Fruit fly (Drosophila melanogaster): ENCODE measurements around the gene CG44013.

Gene CG44013

DNA sequence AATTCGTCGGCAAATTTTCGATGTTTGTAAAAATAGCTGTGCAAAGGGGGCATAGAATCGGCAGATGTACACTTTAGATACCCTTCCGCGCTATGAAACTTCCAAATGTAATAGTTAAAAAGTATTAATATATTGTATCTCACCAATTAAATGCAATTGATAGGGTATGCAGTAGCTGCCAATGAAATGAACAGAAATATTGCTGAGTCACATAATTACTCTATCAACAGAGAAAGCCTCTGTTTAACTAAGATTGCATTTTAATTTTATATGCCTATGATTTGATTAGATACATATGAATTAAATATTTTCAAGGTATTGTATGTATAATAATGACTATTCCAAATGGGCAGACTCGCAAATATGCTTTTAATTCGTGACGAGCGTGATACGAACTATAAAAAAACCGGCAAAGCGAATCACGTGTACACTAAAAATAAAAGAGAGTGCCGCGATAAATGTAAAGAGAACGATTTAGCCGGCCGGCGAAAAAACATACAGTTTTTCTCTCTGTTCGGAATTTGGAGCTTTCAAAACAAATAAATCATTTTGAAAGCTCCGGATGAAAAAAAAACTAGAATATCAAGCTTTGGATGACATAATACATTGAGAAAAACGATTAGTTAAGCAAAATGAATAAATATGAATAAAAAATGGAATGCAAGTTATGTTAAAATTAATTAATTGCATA, 38.3 kb upstream of the CG44013 start, which contains the start of gene AOX3:
TSS of gene AOX3 (minus strand) at position 362 of the 691 bp plus-strand sequence.
- peak; percentile 55 for TF ChIP-seq fd96Ca (GFP tag; IDR thresholded peaks at IDR 0.05)
- TF ChIP-seq Pif1B (GFP tag; optimal IDR thresholded peaks at IDR 0.05) = peak; percentile 12
- peak; percentile 16 for TF ChIP-seq Pif1A (GFP tag; optimal IDR thresholded peaks at IDR 0.05)
- no peak for TF ChIP-seq rn (GFP tag; IDR thresholded peaks at IDR 0.05)
- TF ChIP-seq CG10348 (GFP tag; IDR thresholded peaks at IDR 0.05) = peak; percentile 50; the same call in 1 of the 2 replicates
- TF ChIP-seq D1 (tag; optimal IDR thresholded peaks at IDR 0.05) = no peak
- TF ChIP-seq CG13204 (GFP tag; optimal IDR thresholded peaks at IDR 0.05) = no peak
- no peak for TF ChIP-seq CG9948 (tag; optimal IDR thresholded peaks at IDR 0.05)
- TF ChIP-seq CG12605 (GFP tag; IDR thresholded peaks at IDR 0.05) = peak; percentile 62
- TF ChIP-seq gl (tag; optimal IDR thresholded peaks at IDR 0.05) = no peak
- no peak for TF ChIP-seq CG8159 (tag; optimal IDR thresholded peaks at IDR 0.05)
- no peak for TF ChIP-seq EcR (GFP tag; optimal IDR thresholded peaks at IDR 0.05)
- TF ChIP-seq CG15710 (tag; optimal IDR thresholded peaks at IDR 0.05) = no peak
- peak; percentile 53 for TF ChIP-seq CG8301 (tag; optimal IDR thresholded peaks at IDR 0.05)
- no peak for TF ChIP-seq Snoo (tag; optimal IDR thresholded peaks at IDR 0.05)
- peak; percentile 59 for TF ChIP-seq CG14655 (GFP tag; optimal IDR thresholded peaks at IDR 0.05)
- TF ChIP-seq CG34367 (tag; optimal IDR thresholded peaks at IDR 0.05) = no peak
- no peak for TF ChIP-seq CG17806 (tag; optimal IDR thresholded peaks at IDR 0.05)
- peak; percentile 69 for TF ChIP-seq CG32121 (GFP tag; IDR thresholded peaks at IDR 0.05)
- TF ChIP-seq CG4496 (GFP tag; IDR thresholded peaks at IDR 0.05) = peak; percentile 56; the same call in 2 of the 3 replicates
- peak; percentile 56 for TF ChIP-seq Ets98B (GFP tag; IDR thresholded peaks at IDR 0.05)

DNA sequence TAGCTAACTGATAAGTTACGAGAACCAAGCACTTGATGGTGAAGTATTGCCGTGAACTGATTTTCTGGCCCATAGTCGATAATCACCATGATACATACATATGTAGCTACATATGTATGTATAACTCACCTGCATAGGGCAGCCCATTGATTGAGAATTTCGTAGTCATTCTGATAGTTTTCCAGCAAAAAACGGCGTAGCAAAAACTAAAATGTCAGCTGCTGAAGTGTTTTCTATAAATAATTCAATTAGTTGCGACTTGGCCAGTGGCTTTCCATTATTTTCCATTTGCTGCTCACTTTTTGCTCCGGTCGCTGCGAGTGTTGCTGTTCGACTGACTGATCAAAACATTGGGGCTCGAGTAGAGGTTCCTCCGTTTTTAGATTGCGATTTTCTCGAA, 37.5 kb upstream of the CG44013 start:
- TF ChIP-seq Pif1B (GFP tag; optimal IDR thresholded peaks at IDR 0.05) = no peak
- TF ChIP-seq CG17806 (tag; optimal IDR thresholded peaks at IDR 0.05) = no peak
- TF ChIP-seq CG12605 (GFP tag; IDR thresholded peaks at IDR 0.05) = no peak
- no peak for TF ChIP-seq Pif1A (GFP tag; optimal IDR thresholded peaks at IDR 0.05)
- no peak for TF ChIP-seq EcR (GFP tag; optimal IDR thresholded peaks at IDR 0.05)
- TF ChIP-seq CG8159 (tag; optimal IDR thresholded peaks at IDR 0.05) = no peak
- no peak for TF ChIP-seq D1 (tag; optimal IDR thresholded peaks at IDR 0.05)
- TF ChIP-seq CG15710 (tag; optimal IDR thresholded peaks at IDR 0.05) = no peak
- no peak for TF ChIP-seq Ets98B (GFP tag; IDR thresholded peaks at IDR 0.05)
- TF ChIP-seq CG4496 (GFP tag; IDR thresholded peaks at IDR 0.05) = no peak
- no peak for TF ChIP-seq CG10348 (GFP tag; IDR thresholded peaks at IDR 0.05)

dm6 chr3R:15542314-15542713, 32.6 kb upstream of the CG44013 start, which contains the start of gene AOX2:
Gene AOX2, minus strand, starts transcription at chr3R:15542414.
- TF ChIP-seq fd96Ca (GFP tag; IDR thresholded peaks at IDR 0.05) (no peak), EcR (GFP tag; optimal IDR thresholded peaks at IDR 0.05) (no peak)

DNA sequence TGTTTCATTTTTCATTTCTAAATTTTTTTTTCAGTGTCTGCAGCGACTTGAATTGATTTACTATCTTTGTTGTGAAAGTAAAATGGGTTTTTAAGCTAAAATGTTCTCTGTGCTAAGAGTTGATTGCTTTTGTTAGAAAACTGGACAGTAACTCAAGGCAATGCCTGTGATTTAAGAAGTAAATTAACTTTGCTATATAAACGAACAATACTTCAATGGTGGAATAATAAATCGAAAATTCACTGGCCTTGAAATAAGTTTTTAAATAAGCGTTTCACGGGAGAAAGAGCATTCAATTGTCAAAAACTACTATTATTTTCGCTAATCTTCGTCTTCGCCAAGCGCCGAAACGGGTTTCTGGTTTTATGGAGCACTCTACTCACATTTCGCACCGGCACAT, 31.2 kb upstream of the CG44013 start:
- peak; percentile 61 for TF ChIP-seq CG14655 (GFP tag; optimal IDR thresholded peaks at IDR 0.05)
- TF ChIP-seq EcR (GFP tag; optimal IDR thresholded peaks at IDR 0.05) = no peak
- peak; percentile 46 for TF ChIP-seq Pif1B (GFP tag; optimal IDR thresholded peaks at IDR 0.05)
- peak; percentile 57 for TF ChIP-seq Ets98B (GFP tag; IDR thresholded peaks at IDR 0.05)
- peak; percentile 52 for TF ChIP-seq Pif1A (GFP tag; optimal IDR thresholded peaks at IDR 0.05)
- no peak for TF ChIP-seq CG12605 (GFP tag; IDR thresholded peaks at IDR 0.05)
- no peak for TF ChIP-seq fd96Ca (GFP tag; IDR thresholded peaks at IDR 0.05)
- TF ChIP-seq CG8301 (tag; optimal IDR thresholded peaks at IDR 0.05) = peak; percentile 50

- TF ChIP-seq CG13204 (GFP tag; optimal IDR thresholded peaks at IDR 0.05) (no peak), CG12605 (GFP tag; IDR thresholded peaks at IDR 0.05) (no peak), Snoo (tag; optimal IDR thresholded peaks at IDR 0.05) (no peak), Ets98B (GFP tag; IDR thresholded peaks at IDR 0.05) (no peak), CG34367 (tag; optimal IDR thresholded peaks at IDR 0.05) (no peak), fd96Ca (GFP tag; IDR thresholded peaks at IDR 0.05) (no peak), CG8159 (tag; optimal IDR thresholded peaks at IDR 0.05) (no peak), CG15710 (tag; optimal IDR thresholded peaks at IDR 0.05) (no peak)
Measured at dm6 chr3R:15536918-15537716, 27.4 kb upstream of the CG44013 start, which contains the start of gene AOX1. Gene AOX1, minus strand, starts transcription at chr3R:15537292.

dm6 chr3R:15531373-15531772, 21.7 kb upstream of the CG44013 start, which contains the start of gene CG31296:
Gene CG31296, minus strand, starts transcription at chr3R:15531473.
- TF ChIP-seq CG34367 (tag; optimal IDR thresholded peaks at IDR 0.05) (no peak), CG17806 (tag; optimal IDR thresholded peaks at IDR 0.05) (no peak), gl (tag; optimal IDR thresholded peaks at IDR 0.05) (no peak), CG13204 (GFP tag; optimal IDR thresholded peaks at IDR 0.05) (no peak), CG8159 (tag; optimal IDR thresholded peaks at IDR 0.05) (no peak), CG12605 (GFP tag; IDR thresholded peaks at IDR 0.05) (no peak), CG14655 (GFP tag; optimal IDR thresholded peaks at IDR 0.05) (no peak), Pif1B (GFP tag; optimal IDR thresholded peaks at IDR 0.05) (no peak), D1 (tag; optimal IDR thresholded peaks at IDR 0.05) (no peak), CG9948 (tag; optimal IDR thresholded peaks at IDR 0.05) (no peak), CG32121 (GFP tag; IDR thresholded peaks at IDR 0.05) (no peak), fd96Ca (GFP tag; IDR thresholded peaks at IDR 0.05) (no peak), Snoo (tag; optimal IDR thresholded peaks at IDR 0.05) (no peak), Pif1A (GFP tag; optimal IDR thresholded peaks at IDR 0.05) (no peak), CG15710 (tag; optimal IDR thresholded peaks at IDR 0.05) (no peak), CG4496 (GFP tag; IDR thresholded peaks at IDR 0.05) (no peak)
